Fruit fly (Drosophila melanogaster): ENCODE data around the gene WRNexo.

- TF ChIP-seq CG7368 (GFP tag; optimal IDR thresholded peaks at IDR 0.05): no peak
- TF ChIP-seq Sox15 (GFP tag; optimal IDR thresholded peaks at IDR 0.05): no peak
- TF ChIP-seq CG6163 (GFP tag; IDR thresholded peaks at IDR 0.05): no peak
- no peak for TF ChIP-seq Eip75B (GFP tag; optimal IDR thresholded peaks at IDR 0.05)
- TF ChIP-seq CG10631 (GFP tag; optimal IDR thresholded peaks at IDR 0.05): no peak
- TF ChIP-seq Eip93F (GFP tag; optimal IDR thresholded peaks at IDR 0.05): no peak
- TF ChIP-seq CG32006 (GFP tag; optimal IDR thresholded peaks at IDR 0.05): peak; percentile 9
- TF ChIP-seq Blimp-1 (GFP tag; optimal IDR thresholded peaks at IDR 0.05): no peak
- no peak for TF ChIP-seq acj6 (GFP tag; optimal IDR thresholded peaks at IDR 0.05)
- TF ChIP-seq CG9139 (GFP tag; optimal IDR thresholded peaks at IDR 0.05): no peak
Measured at dm6 chr3R:18360630-18361260, 5.2 kb downstream of the WRNexo start, which contains the start of gene CG15803.

Data from whole organism, prepupa.